Fruit fly (Drosophila melanogaster): ENCODE results near the gene mRpS30.

DNA sequence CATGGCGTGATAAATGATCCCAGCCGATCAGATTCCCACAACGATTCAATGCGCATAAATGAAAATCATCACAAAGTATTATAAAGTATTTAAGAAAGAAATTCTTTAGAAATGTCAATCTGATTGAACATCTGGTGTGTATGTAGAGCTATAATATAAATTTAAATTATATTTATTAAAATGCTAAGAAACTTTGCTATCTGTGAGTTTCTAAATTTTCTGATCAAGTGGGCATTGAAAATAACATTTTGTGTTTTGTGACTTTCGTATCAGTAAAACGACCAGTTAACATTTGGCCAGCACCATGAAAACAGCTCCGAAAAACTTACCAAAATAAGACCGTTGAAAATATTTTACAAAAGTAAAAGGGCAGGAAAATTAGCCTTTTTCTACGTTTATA, 51.7 kb downstream of the mRpS30 start, which contains the start of gene CG8565:
- no peak for TF ChIP-seq CG8478 (optimal IDR thresholded peaks at IDR 0.05)
- no peak for TF ChIP-seq CTCF (optimal IDR thresholded peaks at IDR 0.05)

All from S2 (cell line).